Fruit fly (Drosophila melanogaster) whole organism, embryonic: ENCODE measurements around the gene Cep290.

Experiments
- Antp ChIP-seq: fragments of 200-800 bp; sonication (Bioruptor generic); optimal IDR thresholded peaks from 3 replicates; lab custom pipeline; 2016; ENCODE audit warnings: missing biosample characterization, missing genetic modification characterization
- CG10462 ChIP-seq: fragments of 200-800 bp; sonication (Bioruptor generic); optimal IDR thresholded peaks from 2 replicates; lab custom pipeline; 2016; ENCODE audit warnings: missing biosample characterization, missing genetic modification characterization
- CG11398 ChIP-seq: fragments of 200-800 bp; sonication (Bioruptor generic); optimal IDR thresholded peaks from 2 replicates; lab custom pipeline; 2016; ENCODE audit warnings: missing biosample characterization, missing genetic modification characterization
- CG11696 ChIP-seq: fragments of 200-800 bp; sonication (Bioruptor generic); IDR thresholded peaks from 2 replicates; pipeline ENCODE4 v1.3.6; 2022; ENCODE audit warnings: missing biosample characterization, missing genetic modification characterization
- CG14860 ChIP-seq: fragments of 200-800 bp; sonication (Bioruptor generic); IDR thresholded peaks from 3 replicates; pipeline ENCODE4 v1.3.6; 2022; ENCODE audit warnings: missing biosample characterization, missing genetic modification characterization; ENCODE audit not compliant: partially characterized antibody
- CG15601 ChIP-seq: fragments of 200-800 bp; sonication (Bioruptor generic); optimal IDR thresholded peaks from 3 replicates; lab custom pipeline; 2019; ENCODE audit warnings: missing biosample characterization, mild to moderate bottlenecking, missing genetic modification characterization, moderate library complexity
- CG16779 ChIP-seq: fragments of 200-800 bp; sonication (Bioruptor generic); IDR thresholded peaks from 2 replicates; pipeline ENCODE4 v1.3.6; 2022; ENCODE audit warnings: missing biosample characterization, missing genetic modification characterization
- CG16863 ChIP-seq: fragments of 200-800 bp; sonication (Bioruptor generic); optimal IDR thresholded peaks from 3 replicates; lab custom pipeline; 2016; ENCODE audit warnings: missing biosample characterization, missing genetic modification characterization
- CG17612 ChIP-seq: fragments of 200-800 bp; sonication (Bioruptor generic); IDR thresholded peaks from 2 replicates; pipeline ENCODE4 v1.3.6; 2022; ENCODE audit warnings: missing biosample characterization, missing genetic modification characterization
- CG18764 ChIP-seq: fragments of 200-800 bp; sonication (Bioruptor generic); optimal IDR thresholded peaks from 3 replicates; lab custom pipeline; 2016; ENCODE audit warnings: missing biosample characterization, missing genetic modification characterization
- CG2875 ChIP-seq: fragments of 200-800 bp; sonication (Bioruptor generic); optimal IDR thresholded peaks from 2 replicates; lab custom pipeline; 2017; ENCODE audit warnings: missing biosample characterization, mild to moderate bottlenecking, missing genetic modification characterization, missing genetic modification reagents
- CG30431 ChIP-seq: fragments of 200-800 bp; sonication (Bioruptor generic); optimal IDR thresholded peaks from 2 replicates; lab custom pipeline; 2017; ENCODE audit warnings: missing biosample characterization, missing genetic modification characterization
- CG34224 ChIP-seq: fragments of 200-800 bp; sonication (Bioruptor generic); IDR thresholded peaks from 3 replicates; pipeline ENCODE4 v1.3.6; 2022; ENCODE audit warnings: missing biosample characterization, missing genetic modification characterization; ENCODE audit not compliant: partially characterized antibody
- CG4424 ChIP-seq: fragments of 200-800 bp; sonication (Bioruptor generic); optimal IDR thresholded peaks from 3 replicates; lab custom pipeline; 2016; ENCODE audit warnings: missing biosample characterization, missing genetic modification characterization
- CG4820 ChIP-seq: fragments of 200-800 bp; sonication (Bioruptor generic); optimal IDR thresholded peaks from 3 replicates; lab custom pipeline; 2016; ENCODE audit warnings: missing biosample characterization, missing genetic modification characterization
- CG4854 ChIP-seq: fragments of 200-800 bp; sonication (Bioruptor generic); optimal IDR thresholded peaks from 2 replicates; lab custom pipeline; 2016; ENCODE audit warnings: missing biosample characterization, missing genetic modification characterization, inconsistent platforms
- CG6791 ChIP-seq: fragments of 200-800 bp; sonication (Bioruptor generic); IDR thresholded peaks from 3 replicates; pipeline ENCODE4 v1.3.6; 2022; ENCODE audit warnings: missing biosample characterization, missing genetic modification characterization; ENCODE audit not compliant: partially characterized antibody
- CG6813 ChIP-seq: fragments of 200-800 bp; sonication (Bioruptor generic); optimal IDR thresholded peaks from 2 replicates; lab custom pipeline; 2017; ENCODE audit warnings: missing biosample characterization, missing genetic modification characterization, mild to moderate bottlenecking, moderate library complexity, missing genetic modification reagents
- CG7372 ChIP-seq: fragments of 200-800 bp; sonication (Bioruptor generic); IDR thresholded peaks from 2 replicates; pipeline ENCODE4 v1.3.6; 2022; ENCODE audit warnings: missing biosample characterization, missing genetic modification characterization
- CG7786 ChIP-seq: fragments of 200-800 bp; sonication (Bioruptor generic); optimal IDR thresholded peaks from 2 replicates; lab custom pipeline; 2016; ENCODE audit warnings: missing biosample characterization, missing genetic modification characterization
- CG7839 ChIP-seq: fragments of 200-800 bp; sonication (Bioruptor generic); optimal IDR thresholded peaks from 3 replicates; lab custom pipeline; 2018; ENCODE audit warnings: missing biosample characterization, mild to moderate bottlenecking, missing genetic modification characterization, moderate library complexity
- CG8359 ChIP-seq: fragments of 200-800 bp; sonication (Bioruptor generic); optimal IDR thresholded peaks from 2 replicates; lab custom pipeline; 2017; ENCODE audit warnings: missing biosample characterization, mild to moderate bottlenecking, missing genetic modification characterization, borderline replicate concordance
- CG9876 ChIP-seq: fragments of 200-800 bp; sonication (Bioruptor generic); optimal IDR thresholded peaks from 2 replicates; lab custom pipeline; 2016; ENCODE audit warnings: missing biosample characterization, missing genetic modification characterization
- Dek ChIP-seq: fragments of 200-800 bp; sonication (Bioruptor generic); optimal IDR thresholded peaks from 3 replicates; lab custom pipeline; 2019; ENCODE audit warnings: missing biosample characterization, mild to moderate bottlenecking, missing genetic modification characterization, moderate library complexity
- Fer3 ChIP-seq: fragments of 200-800 bp; sonication (Bioruptor generic); optimal IDR thresholded peaks from 2 replicates; lab custom pipeline; 2018; ENCODE audit warnings: missing biosample characterization, mild to moderate bottlenecking, missing genetic modification characterization, moderate library complexity
- Hr78 ChIP-seq, 2 experiments: fragments of 200-800 bp in 1 of 2; fragments of >200 bp in 1 of 2; sonication (Bioruptor generic) in 1 of 2; optimal IDR thresholded peaks; 2 replicates each; lab custom pipeline; 2017 to 2019; ENCODE audit warnings: missing biosample characterization in 2 of 2, missing genetic modification characterization in 2 of 2, mild to moderate bottlenecking in 1 of 2, moderate library complexity in 1 of 2
- Hsf ChIP-seq: fragments of 200-800 bp; sonication (Bioruptor generic); optimal IDR thresholded peaks from 3 replicates; lab custom pipeline; 2016; ENCODE audit warnings: missing biosample characterization, missing genetic modification characterization
- Jarid2 ChIP-seq: fragments of 200-800 bp; sonication (Bioruptor generic); optimal IDR thresholded peaks from 3 replicates; lab custom pipeline; 2017; ENCODE audit warnings: mild to moderate bottlenecking, missing biosample characterization, missing genetic modification reagents, missing genetic modification characterization
- bab2 ChIP-seq: fragments of 200-800 bp; sonication (Bioruptor generic); optimal IDR thresholded peaks from 2 replicates; lab custom pipeline; 2016; ENCODE audit warnings: missing biosample characterization, missing genetic modification characterization
- bsh ChIP-seq, 2 experiments: fragments of 200-800 bp; sonication (Bioruptor generic); optimal IDR thresholded peaks; 2 replicates each; lab custom pipeline; 2017 to 2018; ENCODE audit warnings: mild to moderate bottlenecking in 2 of 2, missing biosample characterization in 2 of 2, missing genetic modification characterization in 2 of 2, moderate library complexity in 1 of 2
- ci ChIP-seq: fragments of 200-800 bp; sonication (Bioruptor generic); IDR thresholded peaks from 3 replicates; pipeline ENCODE4 v1.3.6; 2022; ENCODE audit warnings: missing biosample characterization, missing genetic modification characterization
- crol ChIP-seq: fragments of 200-800 bp; sonication (Bioruptor generic); IDR thresholded peaks from 2 replicates; pipeline ENCODE4 v1.3.6; 2022; ENCODE audit warnings: missing biosample characterization, missing genetic modification characterization
- dmrt99B ChIP-seq: fragments of 200-800 bp; sonication (Bioruptor generic); optimal IDR thresholded peaks from 2 replicates; lab custom pipeline; 2018; ENCODE audit warnings: missing biosample characterization, mild to moderate bottlenecking, missing genetic modification characterization, moderate library complexity
- esg ChIP-seq: fragments of 200-800 bp; sonication (Bioruptor generic); conservative IDR thresholded peaks from 2 replicates; pipeline ENCODE4 v1.3.6; 2022; ENCODE audit warnings: missing biosample characterization, missing genetic modification characterization
- gce ChIP-seq: fragments of 200-800 bp; sonication (Bioruptor generic); IDR thresholded peaks from 3 replicates; pipeline ENCODE4 v1.3.6; 2022; ENCODE audit warnings: missing biosample characterization, missing genetic modification characterization
- gfzf ChIP-seq: fragments of 200-800 bp; sonication (Bioruptor generic); optimal IDR thresholded peaks from 2 replicates; lab custom pipeline; 2016; ENCODE audit warnings: missing biosample characterization, mild to moderate bottlenecking, missing genetic modification characterization, moderate library complexity
- gt ChIP-seq: fragments of 200-800 bp; sonication (Bioruptor generic); IDR thresholded peaks from 2 replicates; pipeline ENCODE4 v1.3.6; 2022; ENCODE audit warnings: missing biosample characterization, missing genetic modification characterization
- insv ChIP-seq, 2 experiments: fragments of 200-800 bp; sonication (Bioruptor generic); optimal IDR thresholded peaks; 3 replicates each; lab custom pipeline; 2016 to 2018; ENCODE audit warnings: missing biosample characterization in 2 of 2, missing genetic modification characterization in 2 of 2
- lmd ChIP-seq: fragments of 200-800 bp; sonication (Bioruptor generic); IDR thresholded peaks from 2 replicates; pipeline ENCODE4 v1.3.6; 2022; ENCODE audit warnings: missing biosample characterization, missing genetic modification characterization
- lola ChIP-seq, 3 experiments: fragments of >200 bp in 2 of 3; fragments of 200-800 bp in 1 of 3; sonication (Bioruptor generic) in 1 of 3; optimal IDR thresholded peaks; 2 replicates each; lab custom pipeline; 2017 to 2019; ENCODE audit warnings: missing biosample characterization in 3 of 3, missing genetic modification characterization in 3 of 3, mild to moderate bottlenecking in 1 of 3, moderate library complexity in 1 of 3
- mirr ChIP-seq: fragments of 200-800 bp; sonication (Bioruptor generic); optimal IDR thresholded peaks from 3 replicates; lab custom pipeline; 2018; ENCODE audit warnings: missing biosample characterization, mild to moderate bottlenecking, missing genetic modification characterization
- pzg ChIP-seq: fragments of 200-800 bp; sonication (Bioruptor generic); optimal IDR thresholded peaks from 3 replicates; lab custom pipeline; 2018; ENCODE audit warnings: missing biosample characterization, mild to moderate bottlenecking, missing genetic modification characterization, moderate library complexity
- repo ChIP-seq: fragments of 200-800 bp; sonication (Bioruptor generic); optimal IDR thresholded peaks from 2 replicates; lab custom pipeline; 2016; ENCODE audit warnings: missing biosample characterization, missing genetic modification characterization
- run ChIP-seq: fragments of 200-800 bp; sonication (Bioruptor generic); optimal IDR thresholded peaks from 3 replicates; lab custom pipeline; 2018; ENCODE audit warnings: missing biosample characterization, mild to moderate bottlenecking, missing genetic modification characterization
- scrt ChIP-seq: fragments of 200-800 bp; sonication (Bioruptor generic); optimal IDR thresholded peaks from 2 replicates; lab custom pipeline; 2018; ENCODE audit warnings: missing biosample characterization, mild to moderate bottlenecking, missing genetic modification characterization, moderate library complexity
- sima ChIP-seq: fragments of 200-800 bp; sonication (Bioruptor generic); optimal IDR thresholded peaks from 2 replicates; lab custom pipeline; 2016; ENCODE audit warnings: missing biosample characterization, missing genetic modification characterization
- slp2 ChIP-seq: fragments of 200-800 bp; sonication (Bioruptor generic); optimal IDR thresholded peaks from 2 replicates; lab custom pipeline; 2016; ENCODE audit warnings: missing biosample characterization, missing genetic modification characterization
- tna ChIP-seq: fragments of 200-800 bp; sonication (Bioruptor generic); IDR thresholded peaks from 2 replicates; pipeline ENCODE4 v1.3.6; 2022; ENCODE audit warnings: missing biosample characterization, missing genetic modification characterization; ENCODE audit not compliant: partially characterized antibody
- z ChIP-seq: fragments of 200-800 bp; sonication (Bioruptor generic); IDR thresholded peaks from 3 replicates; pipeline ENCODE4 v1.3.6; 2022; ENCODE audit warnings: missing biosample characterization, missing genetic modification characterization
- zf30C ChIP-seq: fragments of 200-800 bp; sonication (Bioruptor generic); optimal IDR thresholded peaks from 3 replicates; lab custom pipeline; 2018; ENCODE audit warnings: missing biosample characterization, mild to moderate bottlenecking, missing genetic modification characterization

Cep290 gene

DNA sequence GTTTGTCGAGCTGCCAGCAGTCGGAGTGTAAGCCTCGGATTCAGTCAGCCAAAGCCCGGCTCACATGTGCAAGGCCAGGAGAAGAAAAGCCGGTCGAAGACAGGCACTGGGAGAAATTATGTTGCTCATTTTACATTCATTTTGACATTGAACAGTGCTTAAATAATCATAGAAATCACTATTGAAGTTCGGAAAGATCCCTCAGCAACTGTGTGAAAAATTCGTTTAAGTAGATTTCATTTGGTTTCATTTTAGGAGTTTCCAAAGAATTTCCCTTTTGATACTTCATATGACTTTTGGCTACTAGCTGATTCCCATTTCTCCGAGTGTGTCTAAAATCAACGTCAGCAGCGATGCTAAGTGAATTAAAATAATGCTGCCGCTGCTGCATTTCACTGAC is 19.3 kb upstream of the Cep290 start (continued):
- TF ChIP-seq Antp (GFP tag; lab: Kevin White, UChicago) (peak; percentile 19), CG17612 (GFP tag; lab: Robert Waterston, UW) (no peak), CG16863 (no peak), lola (GFP tag; optimal IDR thresholded peaks at IDR 0.05; lab: Kevin White, UChicago) (peak in 1 of 3 experiments; percentile 26), pzg (no peak), CG16779 (no peak), dmrt99B (tag; lab: Kevin White, UChicago) (no peak), scrt (GFP tag; lab: Kevin White, UChicago) (no peak), CG11398 (GFP tag; lab: Kevin White, UChicago) (no peak), CG2875 (GFP tag; lab: Kevin White, UChicago) (no peak), CG7839 (tag; lab: Kevin White, UChicago) (no peak), ci (GFP tag; lab: Robert Waterston, UW) (peak; percentile 53; the same call in 2 of the 3 replicates), bsh (GFP tag; optimal IDR thresholded peaks at IDR 0.05; lab: Kevin White, UChicago) (peak; percentile 41 to 72), CG4820 (GFP tag; lab: Kevin White, UChicago) (no peak), sima (GFP tag; lab: Kevin White, UChicago) (no peak), CG4424 (GFP tag; lab: Kevin White, UChicago) (peak; percentile 39), z (no peak), Jarid2 (GFP tag; lab: Kevin White, UChicago) (no peak), CG11696 (GFP tag; lab: Robert Waterston, UW) (no peak), CG14860 (GFP tag; lab: Robert Waterston, UW) (no peak), CG34224 (no peak), CG7786 (GFP tag; lab: Kevin White, UChicago) (no peak), CG10462 (GFP tag; lab: Kevin White, UChicago) (no peak), Hr78 (GFP tag; optimal IDR thresholded peaks at IDR 0.05; lab: Kevin White, UChicago) (no peak), CG9876 (GFP tag; lab: Kevin White, UChicago) (no peak), CG18764 (GFP tag; lab: Kevin White, UChicago) (no peak), run (tag; lab: Kevin White, UChicago) (no peak), CG4854 (GFP tag; lab: Kevin White, UChicago) (no peak), repo (GFP tag; lab: Kevin White, UChicago) (no peak), CG30431 (GFP tag; lab: Kevin White, UChicago) (no peak), gfzf (GFP tag; lab: Kevin White, UChicago) (no peak), gt (no peak), tna (GFP tag; lab: Robert Waterston, UW) (no peak), CG15601 (peak; percentile 3), Dek (tag; lab: Kevin White, UChicago) (no peak), mirr (no peak), gce (GFP tag; lab: Robert Waterston, UW) (0 out of 3 replicates have a peak, but pooled peaks have one; percentile 19), crol (GFP tag; lab: Robert Waterston, UW) (no peak), insv (GFP tag; optimal IDR thresholded peaks at IDR 0.05; lab: Kevin White, UChicago) (no peak), CG7372 (GFP tag; lab: Robert Waterston, UW) (no peak), slp2 (no peak), esg (no peak), lmd (GFP tag; lab: Robert Waterston, UW) (peak; percentile 45; the same call in 1 of the 2 replicates), CG6791 (GFP tag; lab: Robert Waterston, UW) (no peak), CG6813 (GFP tag; lab: Kevin White, UChicago) (no peak), Fer3 (tag; lab: Kevin White, UChicago) (no peak), zf30C (GFP tag; lab: Kevin White, UChicago) (peak; percentile 11), Hsf (GFP tag; lab: Kevin White, UChicago) (no peak), CG8359 (GFP tag; lab: Kevin White, UChicago) (no peak), bab2 (GFP tag; lab: Kevin White, UChicago) (peak; percentile 9)
